Fruit fly (Drosophila melanogaster) whole organism, embryonic: ENCODE measurements around the gene mts.

Experiments
- Atf-2 ChIP-seq: fragments of 200-800 bp; sonication (Bioruptor generic); optimal IDR thresholded peaks from 2 replicates; lab custom pipeline; 2016; ENCODE audit warnings: missing biosample characterization, missing genetic modification characterization
- CG10147 ChIP-seq: fragments of 200-800 bp; sonication (Bioruptor generic); optimal IDR thresholded peaks from 2 replicates; lab custom pipeline; 2019; ENCODE audit warnings: missing biosample characterization, mild to moderate bottlenecking, missing genetic modification characterization, moderate library complexity
- CG10209 ChIP-seq: fragments of 200-800 bp; sonication (Bioruptor generic); optimal IDR thresholded peaks from 3 replicates; lab custom pipeline; 2017; ENCODE audit warnings: missing biosample characterization, mild to moderate bottlenecking, missing genetic modification characterization, missing genetic modification reagents
- CG10274 ChIP-seq: fragments of 200-800 bp; sonication (Bioruptor generic); optimal IDR thresholded peaks from 3 replicates; lab custom pipeline; 2017; ENCODE audit warnings: missing biosample characterization, mild to moderate bottlenecking, missing genetic modification characterization
- CG10431 ChIP-seq: fragments of 200-800 bp; sonication (Bioruptor generic); optimal IDR thresholded peaks from 3 replicates; lab custom pipeline; 2018; ENCODE audit warnings: missing biosample characterization, mild to moderate bottlenecking, missing genetic modification characterization
- CG12219 ChIP-seq: fragments of 200-800 bp; sonication (Bioruptor generic); optimal IDR thresholded peaks from 3 replicates; lab custom pipeline; 2018; ENCODE audit warnings: missing biosample characterization, mild to moderate bottlenecking, missing genetic modification characterization
- CG12659 ChIP-seq: fragments of 200-800 bp; sonication (Bioruptor generic); optimal IDR thresholded peaks from 3 replicates; lab custom pipeline; 2017; ENCODE audit warnings: mild to moderate bottlenecking, missing biosample characterization, missing genetic modification reagents, missing genetic modification characterization
- CG12744 ChIP-seq: fragments of 200-800 bp; sonication (Bioruptor generic); optimal IDR thresholded peaks from 2 replicates; lab custom pipeline; 2016; ENCODE audit warnings: missing biosample characterization, missing genetic modification characterization
- CG15073 ChIP-seq: fragments of 200-800 bp; sonication (Bioruptor generic); optimal IDR thresholded peaks from 2 replicates; lab custom pipeline; 2016; ENCODE audit warnings: missing biosample characterization, missing genetic modification characterization
- CG1529 ChIP-seq: fragments of 200-800 bp; sonication (Bioruptor generic); optimal IDR thresholded peaks from 3 replicates; lab custom pipeline; 2018; ENCODE audit warnings: missing biosample characterization, missing genetic modification characterization
- CG16815 ChIP-seq: fragments of 200-800 bp; sonication (Bioruptor generic); optimal IDR thresholded peaks from 3 replicates; lab custom pipeline; 2017; ENCODE audit warnings: missing biosample characterization, mild to moderate bottlenecking, missing genetic modification characterization
- CG18764 ChIP-seq: fragments of 200-800 bp; sonication (Bioruptor generic); optimal IDR thresholded peaks from 3 replicates; lab custom pipeline; 2016; ENCODE audit warnings: missing biosample characterization, missing genetic modification characterization
- CG2875 ChIP-seq: fragments of 200-800 bp; sonication (Bioruptor generic); optimal IDR thresholded peaks from 2 replicates; lab custom pipeline; 2017; ENCODE audit warnings: missing biosample characterization, mild to moderate bottlenecking, missing genetic modification characterization, missing genetic modification reagents
- CG32767 ChIP-seq: fragments of 200-800 bp; sonication (Bioruptor generic); IDR thresholded peaks from 2 replicates; pipeline ENCODE4 v1.3.6; 2022; ENCODE audit warnings: missing biosample characterization, missing genetic modification characterization
- CG34224 ChIP-seq: fragments of 200-800 bp; sonication (Bioruptor generic); IDR thresholded peaks from 3 replicates; pipeline ENCODE4 v1.3.6; 2022; ENCODE audit warnings: missing biosample characterization, missing genetic modification characterization; ENCODE audit not compliant: partially characterized antibody
- CG4707 ChIP-seq: fragments of 200-800 bp; sonication (Bioruptor generic); optimal IDR thresholded peaks from 2 replicates; lab custom pipeline; 2018; ENCODE audit warnings: missing biosample characterization, mild to moderate bottlenecking, missing genetic modification characterization, moderate library complexity
- CG6765 ChIP-seq: fragments of 200-800 bp; sonication (Bioruptor generic); optimal IDR thresholded peaks from 3 replicates; lab custom pipeline; 2017; ENCODE audit warnings: missing biosample characterization, mild to moderate bottlenecking, missing genetic modification characterization
- CG6791 ChIP-seq: fragments of 200-800 bp; sonication (Bioruptor generic); IDR thresholded peaks from 3 replicates; pipeline ENCODE4 v1.3.6; 2022; ENCODE audit warnings: missing biosample characterization, missing genetic modification characterization; ENCODE audit not compliant: partially characterized antibody
- CG9609 ChIP-seq: fragments of 200-800 bp; sonication (Bioruptor generic); optimal IDR thresholded peaks from 3 replicates; lab custom pipeline; 2016; ENCODE audit warnings: missing biosample characterization, missing genetic modification characterization
- CG9817 ChIP-seq: fragments of 200-800 bp; sonication (Bioruptor generic); optimal IDR thresholded peaks from 2 replicates; lab custom pipeline; 2018; ENCODE audit warnings: missing biosample characterization, mild to moderate bottlenecking, missing genetic modification characterization, moderate library complexity
- Camta ChIP-seq: fragments of 200-800 bp; sonication (Bioruptor generic); optimal IDR thresholded peaks from 2 replicates; lab custom pipeline; 2016; ENCODE audit warnings: missing biosample characterization, missing genetic modification characterization
- Chrac-16 ChIP-seq: fragments of 200-800 bp; sonication (Bioruptor generic); optimal IDR thresholded peaks from 3 replicates; lab custom pipeline; 2016; ENCODE audit warnings: missing biosample characterization, missing genetic modification characterization
- CkIIα-i1 ChIP-seq: fragments of 200-800 bp; sonication (Bioruptor generic); IDR thresholded peaks from 2 replicates; pipeline ENCODE4 v1.3.6; 2022; ENCODE audit warnings: missing biosample characterization, missing genetic modification characterization
- D ChIP-seq, 2 experiments: fragments of 200-800 bp in 1 of 2; fragments of >200 bp in 1 of 2; sonication (Bioruptor generic) in 1 of 2; optimal IDR thresholded peaks; 2 replicates in 1 of 2; 3 replicates in 1 of 2; lab custom pipeline; 2017; ENCODE audit warnings: mild to moderate bottlenecking in 1 of 2, missing biosample characterization in 1 of 2, missing genetic modification characterization in 1 of 2, missing genetic modification reagents in 1 of 2
- Dad ChIP-seq: fragments of 200-800 bp; sonication (Bioruptor generic); optimal IDR thresholded peaks from 3 replicates; lab custom pipeline; 2016; ENCODE audit warnings: missing biosample characterization, missing genetic modification characterization
- Dek ChIP-seq: fragments of 200-800 bp; sonication (Bioruptor generic); optimal IDR thresholded peaks from 3 replicates; lab custom pipeline; 2019; ENCODE audit warnings: missing biosample characterization, mild to moderate bottlenecking, missing genetic modification characterization, moderate library complexity
- Dll ChIP-seq: fragments of 200-800 bp; sonication (Bioruptor generic); IDR thresholded peaks from 4 replicates; pipeline ENCODE4 v1.3.6; 2022; ENCODE audit warnings: missing biosample characterization, missing genetic modification characterization; ENCODE audit not compliant: partially characterized antibody
- Drgx ChIP-seq: fragments of 200-800 bp; sonication (Bioruptor generic); IDR thresholded peaks from 2 replicates; pipeline ENCODE4 v1.3.6; 2022; ENCODE audit warnings: missing biosample characterization, missing genetic modification characterization
- Ets97D ChIP-seq: fragments of 200-800 bp; sonication (Bioruptor generic); optimal IDR thresholded peaks from 3 replicates; lab custom pipeline; 2016; ENCODE audit warnings: missing biosample characterization, missing genetic modification characterization
- Mad ChIP-seq: fragments of 200-800 bp; sonication (Bioruptor generic); optimal IDR thresholded peaks from 2 replicates; lab custom pipeline; 2016; ENCODE audit warnings: missing biosample characterization, missing genetic modification characterization
- Nf-YA ChIP-seq: fragments of 200-800 bp; sonication (Bioruptor generic); IDR thresholded peaks from 2 replicates; pipeline ENCODE4 v1.3.6; 2022; ENCODE audit warnings: missing biosample characterization, missing genetic modification characterization
- Rfx ChIP-seq: fragments of 200-800 bp; sonication (Bioruptor generic); IDR thresholded peaks from 2 replicates; pipeline ENCODE4 v1.3.6; 2022; ENCODE audit warnings: missing biosample characterization, missing genetic modification characterization
- Scr ChIP-seq: fragments of 200-800 bp; sonication (Bioruptor generic); IDR thresholded peaks from 2 replicates; pipeline ENCODE4 v1.3.6; 2022; ENCODE audit warnings: missing biosample characterization, missing genetic modification characterization; ENCODE audit not compliant: partially characterized antibody
- Vsx1 ChIP-seq: fragments of 200-800 bp; sonication (Bioruptor generic); optimal IDR thresholded peaks from 2 replicates; lab custom pipeline; 2017; ENCODE audit warnings: missing biosample characterization, mild to moderate bottlenecking, missing genetic modification characterization, missing genetic modification reagents
- YL-1 ChIP-seq: fragments of 200-800 bp; sonication (Bioruptor generic); optimal IDR thresholded peaks from 3 replicates; lab custom pipeline; 2017; ENCODE audit warnings: missing biosample characterization, mild to moderate bottlenecking, missing genetic modification characterization
- amos ChIP-seq: fragments of 200-800 bp; sonication (Bioruptor generic); IDR thresholded peaks from 2 replicates; pipeline ENCODE4 v1.3.6; 2022; ENCODE audit warnings: missing biosample characterization, missing genetic modification characterization; ENCODE audit not compliant: partially characterized antibody
- ap ChIP-seq: fragments of 200-800 bp; sonication (Bioruptor generic); IDR thresholded peaks from 2 replicates; pipeline ENCODE4 v1.3.6; 2022; ENCODE audit warnings: missing biosample characterization, missing genetic modification characterization
- ase ChIP-seq: fragments of 200-800 bp; sonication (Bioruptor generic); IDR thresholded peaks from 3 replicates; pipeline ENCODE4 v1.3.6; 2022; ENCODE audit warnings: missing biosample characterization, missing genetic modification characterization
- dmrt99B ChIP-seq: fragments of 200-800 bp; sonication (Bioruptor generic); optimal IDR thresholded peaks from 2 replicates; lab custom pipeline; 2018; ENCODE audit warnings: missing biosample characterization, mild to moderate bottlenecking, missing genetic modification characterization, moderate library complexity
- dpn ChIP-seq, 2 experiments: fragments of 200-800 bp; sonication (Bioruptor generic); optimal IDR thresholded peaks; 3 replicates each; lab custom pipeline; 2016; ENCODE audit warnings: missing biosample characterization in 2 of 2, missing genetic modification characterization in 2 of 2
- ems ChIP-seq: fragments of 200-800 bp; sonication (Bioruptor generic); optimal IDR thresholded peaks from 3 replicates; lab custom pipeline; 2016; ENCODE audit warnings: missing biosample characterization, missing genetic modification characterization
- ewg ChIP-seq: fragments of 200-800 bp; sonication (Bioruptor generic); optimal IDR thresholded peaks from 3 replicates; lab custom pipeline; 2017; ENCODE audit warnings: mild to moderate bottlenecking, missing biosample characterization, missing genetic modification reagents, missing genetic modification characterization
- mld ChIP-seq: fragments of 200-800 bp; sonication (Bioruptor generic); IDR thresholded peaks from 3 replicates; pipeline ENCODE4 v1.3.6; 2022; ENCODE audit warnings: missing biosample characterization, missing genetic modification characterization; ENCODE audit not compliant: partially characterized antibody
- org-1 ChIP-seq: fragments of 200-800 bp; sonication (Bioruptor generic); optimal IDR thresholded peaks from 2 replicates; lab custom pipeline; 2017; ENCODE audit warnings: missing biosample characterization, missing genetic modification characterization
- phol ChIP-seq: fragments of 200-800 bp; sonication (Bioruptor generic); optimal IDR thresholded peaks from 3 replicates; lab custom pipeline; 2018; ENCODE audit warnings: missing biosample characterization, mild to moderate bottlenecking, missing genetic modification characterization, moderate library complexity
- sna ChIP-seq: fragments of 200-800 bp; sonication (Bioruptor generic); IDR thresholded peaks from 2 replicates; pipeline ENCODE4 v1.3.6; 2022; ENCODE audit warnings: missing biosample characterization, missing genetic modification characterization; ENCODE audit not compliant: partially characterized antibody
- stwl ChIP-seq: fragments of 200-800 bp; sonication (Bioruptor generic); optimal IDR thresholded peaks from 3 replicates; lab custom pipeline; 2018; ENCODE audit warnings: missing biosample characterization, mild to moderate bottlenecking, missing genetic modification characterization, moderate library complexity
- tio ChIP-seq: fragments of 200-800 bp; sonication (Bioruptor generic); optimal IDR thresholded peaks from 2 replicates; lab custom pipeline; 2017; ENCODE audit warnings: missing biosample characterization, missing genetic modification characterization, inconsistent platforms
- wor ChIP-seq: fragments of 200-800 bp; sonication (Bioruptor generic); IDR thresholded peaks from 2 replicates; pipeline ENCODE4 v1.3.6; 2022; ENCODE audit warnings: missing biosample characterization, missing genetic modification characterization
- zfh2 ChIP-seq: fragments of 200-800 bp; sonication (Bioruptor generic); optimal IDR thresholded peaks from 2 replicates; lab custom pipeline; 2016; ENCODE audit warnings: missing biosample characterization, missing genetic modification characterization

mts gene

DNA sequence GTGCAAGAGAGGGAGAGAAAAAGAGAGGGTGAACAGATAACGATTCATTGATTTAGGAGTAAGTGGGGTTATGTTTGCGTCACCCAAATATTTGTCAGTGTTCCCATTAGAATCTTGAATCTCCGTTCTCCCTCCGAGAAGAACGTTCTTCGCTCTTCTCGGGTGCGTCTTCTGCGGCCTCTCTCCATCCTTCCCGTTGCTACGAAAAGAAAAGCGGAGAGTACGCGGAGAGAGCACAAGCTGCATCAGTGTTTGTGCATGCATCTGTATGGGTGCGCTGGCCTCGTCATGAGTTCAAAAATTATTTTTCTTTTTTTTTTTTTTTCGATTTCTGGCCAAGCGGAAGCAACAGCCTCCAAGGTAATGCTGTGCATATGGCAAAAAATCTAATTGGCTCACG, 1.5 kb downstream of the mts start (continued):
- no peak for TF ChIP-seq CG6765 (GFP tag; lab: Kevin White, UChicago)
- TF ChIP-seq CG9817 (tag; lab: Kevin White, UChicago): no peak
- no peak for TF ChIP-seq sna (GFP tag; lab: Robert Waterston, UW)
- no peak for TF ChIP-seq Chrac-16 (GFP tag; lab: Kevin White, UChicago)
- no peak for TF ChIP-seq Scr (GFP tag; lab: Robert Waterston, UW)
- no peak for TF ChIP-seq CG10431 (GFP tag; lab: Kevin White, UChicago)
- TF ChIP-seq CG16815 (GFP tag; lab: Kevin White, UChicago): no peak
- no peak for TF ChIP-seq Dll (GFP tag; lab: Robert Waterston, UW)
- TF ChIP-seq CkIIα-i1 (GFP tag; lab: Robert Waterston, UW): no peak
- TF ChIP-seq CG12744 (GFP tag; lab: Kevin White, UChicago): no peak
- TF ChIP-seq tio: no peak
- no peak for TF ChIP-seq Atf-2
- no peak for TF ChIP-seq YL-1 (GFP tag; lab: Kevin White, UChicago)
- TF ChIP-seq Rfx (GFP tag; lab: Robert Waterston, UW): peak; percentile 13; the same call in 1 of the 2 replicates
- TF ChIP-seq CG1529 (GFP tag; lab: Kevin White, UChicago): no peak
- TF ChIP-seq CG34224: 0 out of 3 replicates have a peak, but pooled peaks have one; percentile 10
- TF ChIP-seq ewg (GFP tag; lab: Kevin White, UChicago): no peak
- no peak for TF ChIP-seq wor
- no peak for TF ChIP-seq CG9609 (GFP tag; lab: Kevin White, UChicago)
- no peak for TF ChIP-seq dpn (GFP tag; optimal IDR thresholded peaks at IDR 0.05; lab: Kevin White, UChicago)
- TF ChIP-seq zfh2: no peak
- TF ChIP-seq CG32767 (GFP tag; lab: Robert Waterston, UW): no peak
- no peak for TF ChIP-seq Nf-YA (GFP tag; lab: Robert Waterston, UW)
- no peak for TF ChIP-seq Camta (GFP tag; lab: Kevin White, UChicago)
- TF ChIP-seq Vsx1 (GFP tag; lab: Kevin White, UChicago): no peak
- no peak for TF ChIP-seq org-1 (GFP tag; lab: Kevin White, UChicago)
- no peak for TF ChIP-seq ems
- no peak for TF ChIP-seq CG18764 (GFP tag; lab: Kevin White, UChicago)
- no peak for TF ChIP-seq CG10209 (GFP tag; lab: Kevin White, UChicago)
- no peak for TF ChIP-seq Drgx (GFP tag; lab: Robert Waterston, UW)
- no peak for TF ChIP-seq CG12219 (GFP tag; lab: Kevin White, UChicago)
- TF ChIP-seq ap (GFP tag; lab: Robert Waterston, UW): no peak
- TF ChIP-seq CG2875 (GFP tag; lab: Kevin White, UChicago): peak; percentile 13
- no peak for TF ChIP-seq stwl (tag; lab: Kevin White, UChicago)
- TF ChIP-seq ase: no peak
- no peak for TF ChIP-seq Mad
- no peak for TF ChIP-seq phol (tag; lab: Kevin White, UChicago)
- no peak for TF ChIP-seq D (optimal IDR thresholded peaks at IDR 0.05; lab: Kevin White, UChicago)
- no peak for TF ChIP-seq D (GFP tag; optimal IDR thresholded peaks at IDR 0.05; lab: Kevin White, UChicago)
- no peak for TF ChIP-seq mld
- no peak for TF ChIP-seq CG4707 (GFP tag; lab: Kevin White, UChicago)
- TF ChIP-seq CG15073 (GFP tag; lab: Kevin White, UChicago): no peak
- no peak for TF ChIP-seq amos
- no peak for TF ChIP-seq CG12659
- TF ChIP-seq Ets97D (GFP tag; lab: Kevin White, UChicago): no peak
- TF ChIP-seq CG6791 (GFP tag; lab: Robert Waterston, UW): no peak
- no peak for TF ChIP-seq Dad (GFP tag; lab: Kevin White, UChicago)
- no peak for TF ChIP-seq CG10147 (GFP tag; lab: Kevin White, UChicago)
- TF ChIP-seq CG10274 (GFP tag; lab: Kevin White, UChicago): no peak
- no peak for TF ChIP-seq dmrt99B
- TF ChIP-seq Dek: no peak
